Fruit fly (Drosophila melanogaster) whole organism, embryonic: ENCODE measurements around the gene CG34293.

ENCODE experiments used
- Asciz ChIP-seq: fragments of 200-800 bp; sonication (Bioruptor generic); optimal IDR thresholded peaks from 2 replicates; lab custom pipeline; 2017; ENCODE audit warnings: missing biosample characterization, mild to moderate bottlenecking, missing genetic modification characterization, missing genetic modification reagents
- Atf6 ChIP-seq: fragments of 200-800 bp; sonication (Bioruptor generic); IDR thresholded peaks from 2 replicates; pipeline ENCODE4 v1.3.6; 2022; ENCODE audit warnings: missing biosample characterization, missing genetic modification characterization
- CG12659 ChIP-seq: fragments of 200-800 bp; sonication (Bioruptor generic); optimal IDR thresholded peaks from 3 replicates; lab custom pipeline; 2017; ENCODE audit warnings: mild to moderate bottlenecking, missing biosample characterization, missing genetic modification reagents, missing genetic modification characterization
- CG13287 ChIP-seq: fragments of 200-800 bp; sonication (Bioruptor generic); IDR thresholded peaks from 2 replicates; pipeline ENCODE4 v1.3.6; 2022; ENCODE audit warnings: missing biosample characterization, missing genetic modification characterization; ENCODE audit not compliant: partially characterized antibody
- CG14860 ChIP-seq: fragments of 200-800 bp; sonication (Bioruptor generic); IDR thresholded peaks from 3 replicates; pipeline ENCODE4 v1.3.6; 2022; ENCODE audit warnings: missing biosample characterization, missing genetic modification characterization; ENCODE audit not compliant: partially characterized antibody
- CG14965 ChIP-seq: fragments of 200-800 bp; sonication (Bioruptor generic); optimal IDR thresholded peaks from 2 replicates; lab custom pipeline; 2016; ENCODE audit warnings: missing biosample characterization, missing genetic modification characterization, borderline replicate concordance
- CG15479 ChIP-seq: fragments of 200-800 bp; sonication (Bioruptor generic); optimal IDR thresholded peaks from 3 replicates; lab custom pipeline; 2019; ENCODE audit warnings: missing biosample characterization, mild to moderate bottlenecking, missing genetic modification characterization, moderate library complexity
- CG16863 ChIP-seq: fragments of 200-800 bp; sonication (Bioruptor generic); optimal IDR thresholded peaks from 3 replicates; lab custom pipeline; 2016; ENCODE audit warnings: missing biosample characterization, missing genetic modification characterization
- CG18599 ChIP-seq: fragments of 200-800 bp; sonication (Bioruptor generic); optimal IDR thresholded peaks from 3 replicates; lab custom pipeline; 2017; ENCODE audit warnings: missing biosample characterization, missing genetic modification characterization, mild to moderate bottlenecking, moderate library complexity, missing genetic modification reagents
- CG2129 ChIP-seq: fragments of 200-800 bp; sonication (Bioruptor generic); IDR thresholded peaks from 2 replicates; pipeline ENCODE4 v1.3.6; 2022; ENCODE audit warnings: missing biosample characterization, missing genetic modification characterization; ENCODE audit not compliant: partially characterized antibody
- CG30020 ChIP-seq: fragments of 200-800 bp; optimal IDR thresholded peaks from 2 replicates; lab custom pipeline; 2019; ENCODE audit warnings: missing biosample characterization, mild to moderate bottlenecking, missing genetic modification characterization, moderate library complexity
- CG34422 ChIP-seq: fragments of 200-800 bp; sonication (Bioruptor generic); IDR thresholded peaks from 3 replicates; pipeline ENCODE4 v1.3.6; 2022; ENCODE audit warnings: missing biosample characterization, missing genetic modification characterization
- CG3995 ChIP-seq: fragments of 200-800 bp; sonication (Bioruptor generic); optimal IDR thresholded peaks from 3 replicates; lab custom pipeline; 2016; ENCODE audit warnings: missing biosample characterization, missing genetic modification characterization
- CG4360 ChIP-seq: fragments of 200-800 bp; sonication (Bioruptor generic); IDR thresholded peaks from 2 replicates; pipeline ENCODE4 v1.3.6; 2022; ENCODE audit warnings: missing biosample characterization, missing genetic modification characterization
- CG43689 ChIP-seq: fragments of 200-800 bp; sonication (Bioruptor generic); IDR thresholded peaks from 2 replicates; pipeline ENCODE4 v1.3.6; 2022; ENCODE audit warnings: missing biosample characterization, missing genetic modification characterization
- CG6765 ChIP-seq: fragments of 200-800 bp; sonication (Bioruptor generic); optimal IDR thresholded peaks from 3 replicates; lab custom pipeline; 2017; ENCODE audit warnings: missing biosample characterization, mild to moderate bottlenecking, missing genetic modification characterization
- CG6813 ChIP-seq: fragments of 200-800 bp; sonication (Bioruptor generic); optimal IDR thresholded peaks from 2 replicates; lab custom pipeline; 2017; ENCODE audit warnings: missing biosample characterization, missing genetic modification characterization, mild to moderate bottlenecking, moderate library complexity, missing genetic modification reagents
- CG9215 ChIP-seq: fragments of 200-800 bp; sonication (Bioruptor generic); IDR thresholded peaks from 2 replicates; pipeline ENCODE4 v1.3.6; 2022; ENCODE audit warnings: missing biosample characterization, missing genetic modification characterization
- Dip3 ChIP-seq: fragments of 200-800 bp; sonication (Bioruptor generic); optimal IDR thresholded peaks from 3 replicates; lab custom pipeline; 2016; ENCODE audit warnings: missing biosample characterization, missing genetic modification characterization
- E2f2 ChIP-seq: fragments of 200-800 bp; sonication (Bioruptor generic); IDR thresholded peaks from 2 replicates; pipeline ENCODE4 v1.3.6; 2022; ENCODE audit warnings: missing biosample characterization, missing genetic modification characterization
- Ets65A ChIP-seq: fragments of 200-800 bp; sonication (Bioruptor generic); peaks from one replicate; lab custom pipeline; 2016; ENCODE audit warnings: missing biosample characterization, missing genetic modification characterization
- HLH54F ChIP-seq: fragments of 200-800 bp; sonication (Bioruptor generic); optimal IDR thresholded peaks from 3 replicates; lab custom pipeline; 2016; ENCODE audit warnings: missing biosample characterization, missing genetic modification characterization
- Hr39 ChIP-seq: fragments of >200 bp; optimal IDR thresholded peaks from 2 replicates; lab custom pipeline; 2017
- Lpt ChIP-seq: fragments of >200 bp; optimal IDR thresholded peaks from 2 replicates; lab custom pipeline; 2018; ENCODE audit warnings: missing biosample characterization, missing genetic modification characterization
- MESR4 ChIP-seq: fragments of 200-800 bp; sonication (Bioruptor generic); optimal IDR thresholded peaks from 2 replicates; lab custom pipeline; 2018; ENCODE audit warnings: missing biosample characterization, mild to moderate bottlenecking, missing genetic modification characterization, moderate library complexity
- Meics ChIP-seq: fragments of 200-800 bp; sonication (Bioruptor generic); optimal IDR thresholded peaks from 2 replicates; lab custom pipeline; 2017; ENCODE audit warnings: missing biosample characterization, mild to moderate bottlenecking, missing genetic modification characterization
- Nf-YC ChIP-seq: fragments of 200-800 bp; optimal IDR thresholded peaks from 3 replicates; lab custom pipeline; 2019; ENCODE audit warnings: missing biosample characterization, mild to moderate bottlenecking, missing genetic modification characterization, moderate library complexity
- Oli ChIP-seq: fragments of 200-800 bp; sonication (Bioruptor generic); optimal IDR thresholded peaks from 2 replicates; lab custom pipeline; 2018; ENCODE audit warnings: missing biosample characterization, mild to moderate bottlenecking, missing genetic modification characterization, moderate library complexity
- Six4 ChIP-seq: fragments of 200-800 bp; sonication (Bioruptor generic); optimal IDR thresholded peaks from 2 replicates; lab custom pipeline; 2016; ENCODE audit warnings: missing biosample characterization, missing genetic modification characterization
- ab ChIP-seq: fragments of 200-800 bp; sonication (Bioruptor generic); optimal IDR thresholded peaks from 2 replicates; lab custom pipeline; 2016; ENCODE audit warnings: missing biosample characterization, missing genetic modification characterization
- bcd ChIP-seq: fragments of 200-800 bp; sonication (Bioruptor generic); optimal IDR thresholded peaks from 2 replicates; lab custom pipeline; 2017; ENCODE audit warnings: missing biosample characterization, mild to moderate bottlenecking, missing genetic modification characterization
- bigmax ChIP-seq: fragments of 200-800 bp; sonication (Bioruptor generic); optimal IDR thresholded peaks from 2 replicates; lab custom pipeline; 2018; ENCODE audit warnings: missing biosample characterization, mild to moderate bottlenecking, missing genetic modification characterization
- bowl ChIP-seq: fragments of 200-800 bp; sonication (Bioruptor generic); IDR thresholded peaks from 2 replicates; pipeline ENCODE4 v1.3.6; 2022; ENCODE audit warnings: missing biosample characterization, missing genetic modification characterization
- corto ChIP-seq: fragments of 200-800 bp; sonication (Bioruptor generic); optimal IDR thresholded peaks from 2 replicates; lab custom pipeline; 2016; ENCODE audit warnings: missing biosample characterization, mild to moderate bottlenecking, missing genetic modification characterization, moderate library complexity
- danr ChIP-seq: fragments of 200-800 bp; sonication (Bioruptor generic); IDR thresholded peaks from 2 replicates; pipeline ENCODE4 v1.3.6; 2022; ENCODE audit warnings: missing biosample characterization, missing genetic modification characterization
- grn ChIP-seq: fragments of 200-800 bp; sonication (Bioruptor generic); optimal IDR thresholded peaks from 3 replicates; lab custom pipeline; 2017; ENCODE audit warnings: missing biosample characterization, missing genetic modification characterization
- hkb ChIP-seq, 2 experiments: fragments of 200-800 bp in 1 of 2; fragments of >200 bp in 1 of 2; sonication (Bioruptor generic) in 1 of 2; IDR thresholded peaks in 1 of 2; optimal IDR thresholded peaks in 1 of 2; 2 replicates each; pipeline versions ENCODE4 v1.3.6 to Lab custom; 2017 to 2022; ENCODE audit warnings: missing biosample characterization in 1 of 2, missing genetic modification characterization in 1 of 2
- lmd ChIP-seq: fragments of 200-800 bp; sonication (Bioruptor generic); IDR thresholded peaks from 2 replicates; pipeline ENCODE4 v1.3.6; 2022; ENCODE audit warnings: missing biosample characterization, missing genetic modification characterization
- nmo ChIP-seq: fragments of 200-800 bp; sonication (Bioruptor generic); optimal IDR thresholded peaks from 2 replicates; lab custom pipeline; 2018; ENCODE audit warnings: missing biosample characterization, mild to moderate bottlenecking, missing genetic modification characterization, moderate library complexity
- nom ChIP-seq: fragments of 200-800 bp; sonication (Bioruptor generic); optimal IDR thresholded peaks from 2 replicates; lab custom pipeline; 2017; ENCODE audit warnings: missing biosample characterization, missing genetic modification characterization, mild to moderate bottlenecking, moderate library complexity, missing genetic modification reagents
- rib ChIP-seq: fragments of 200-800 bp; sonication (Bioruptor generic); IDR thresholded peaks from 2 replicates; pipeline ENCODE4 v1.3.6; 2022; ENCODE audit warnings: missing biosample characterization, missing genetic modification characterization
- run ChIP-seq: fragments of 200-800 bp; sonication (Bioruptor generic); optimal IDR thresholded peaks from 3 replicates; lab custom pipeline; 2018; ENCODE audit warnings: missing biosample characterization, mild to moderate bottlenecking, missing genetic modification characterization
- salm ChIP-seq: fragments of 200-800 bp; sonication (Bioruptor generic); optimal IDR thresholded peaks from 2 replicates; lab custom pipeline; 2018; ENCODE audit warnings: missing biosample characterization, mild to moderate bottlenecking, missing genetic modification characterization
- sd ChIP-seq: fragments of 200-800 bp; sonication (Bioruptor generic); optimal IDR thresholded peaks from 3 replicates; lab custom pipeline; 2018; ENCODE audit warnings: missing biosample characterization, mild to moderate bottlenecking, missing genetic modification characterization, moderate library complexity
- slbo ChIP-seq: fragments of 200-800 bp; sonication (Bioruptor generic); IDR thresholded peaks from 2 replicates; pipeline ENCODE4 v1.3.6; 2022; ENCODE audit warnings: missing biosample characterization, missing genetic modification characterization
- sr ChIP-seq: fragments of 200-800 bp; sonication (Bioruptor generic); IDR thresholded peaks from 3 replicates; pipeline ENCODE4 v1.3.6; 2022; ENCODE audit warnings: missing biosample characterization, missing genetic modification characterization
- stwl ChIP-seq: fragments of 200-800 bp; sonication (Bioruptor generic); optimal IDR thresholded peaks from 3 replicates; lab custom pipeline; 2018; ENCODE audit warnings: missing biosample characterization, mild to moderate bottlenecking, missing genetic modification characterization, moderate library complexity
- trem ChIP-seq: fragments of 200-800 bp; optimal IDR thresholded peaks from 3 replicates; lab custom pipeline; 2019; ENCODE audit warnings: missing biosample characterization, mild to moderate bottlenecking, missing genetic modification characterization, moderate library complexity
- trh ChIP-seq: fragments of 200-800 bp; sonication (Bioruptor generic); optimal IDR thresholded peaks from 2 replicates; lab custom pipeline; 2016; ENCODE audit warnings: missing biosample characterization, missing genetic modification characterization
- usp ChIP-seq: fragments of >200 bp; optimal IDR thresholded peaks from 2 replicates; lab custom pipeline; 2017; ENCODE audit warnings: missing biosample characterization, missing genetic modification characterization
- zfh2 ChIP-seq: fragments of 200-800 bp; sonication (Bioruptor generic); optimal IDR thresholded peaks from 2 replicates; lab custom pipeline; 2016; ENCODE audit warnings: missing biosample characterization, missing genetic modification characterization

CG34293 gene

dm6 chr3R:27131408-27131807 is 34.0 kb downstream of the CG34293 start (continued):
- TF ChIP-seq lmd (GFP tag; lab: Robert Waterston, UW): peak; percentile 28; the same call in 1 of the 2 replicates
- TF ChIP-seq sd (tag; lab: Kevin White, UChicago): peak; percentile 7
- TF ChIP-seq zfh2: peak; percentile 47
- no peak for TF ChIP-seq CG2129 (GFP tag; lab: Robert Waterston, UW)
- no peak for TF ChIP-seq bigmax (GFP tag; lab: Kevin White, UChicago)
- TF ChIP-seq CG9215 (GFP tag; lab: Robert Waterston, UW): no peak
- no peak for TF ChIP-seq trem (tag; lab: Kevin White, UChicago)
- TF ChIP-seq Hr39 (lab: Kevin White, UChicago): no peak
- no peak for TF ChIP-seq CG16863 (GFP tag; lab: Kevin White, UChicago)
- peak; percentile 9 for TF ChIP-seq Ets65A (GFP tag; lab: Kevin White, UChicago)
- TF ChIP-seq CG30020 (tag; lab: Kevin White, UChicago): no peak
- TF ChIP-seq nmo: no peak
- TF ChIP-seq Oli: no peak
- peak; percentile 66 for TF ChIP-seq rib (GFP tag; lab: Robert Waterston, UW)
- no peak for TF ChIP-seq hkb (optimal IDR thresholded peaks at IDR 0.05; lab: Kevin White, UChicago)
- TF ChIP-seq hkb (GFP tag; IDR thresholded peaks at IDR 0.05; lab: Robert Waterston, UW): peak; percentile 53
- no peak for TF ChIP-seq stwl (tag; lab: Kevin White, UChicago)
- no peak for TF ChIP-seq CG13287
- TF ChIP-seq run (tag; lab: Kevin White, UChicago): no peak
- no peak for TF ChIP-seq CG43689 (GFP tag; lab: Robert Waterston, UW)
- no peak for TF ChIP-seq usp (GFP tag; lab: Kevin White, UChicago)
- no peak for TF ChIP-seq corto (GFP tag; lab: Kevin White, UChicago)
- TF ChIP-seq nom (GFP tag; lab: Kevin White, UChicago): no peak
- no peak for TF ChIP-seq bowl
- TF ChIP-seq Meics (GFP tag; lab: Kevin White, UChicago): peak; percentile 64
- TF ChIP-seq CG6813: peak; percentile 68
- no peak for TF ChIP-seq Lpt (GFP tag; lab: Kevin White, UChicago)
- TF ChIP-seq CG14860 (GFP tag; lab: Robert Waterston, UW): no peak
- TF ChIP-seq E2f2: no peak
- TF ChIP-seq Nf-YC (tag; lab: Kevin White, UChicago): no peak
- TF ChIP-seq CG6765: peak; percentile 73
- TF ChIP-seq trh: no peak
- TF ChIP-seq CG14965 (GFP tag; lab: Kevin White, UChicago): no peak
- TF ChIP-seq Asciz: peak; percentile 35
- no peak for TF ChIP-seq CG3995 (GFP tag; lab: Kevin White, UChicago)
- no peak for TF ChIP-seq grn (GFP tag; lab: Kevin White, UChicago)
- TF ChIP-seq CG4360 (GFP tag; lab: Robert Waterston, UW): no peak
- TF ChIP-seq ab (GFP tag; lab: Kevin White, UChicago): no peak
- TF ChIP-seq danr: no peak
- TF ChIP-seq CG12659 (GFP tag; lab: Kevin White, UChicago): peak; percentile 48
- peak; percentile 84 for TF ChIP-seq Atf6
- no peak for TF ChIP-seq HLH54F (GFP tag; lab: Kevin White, UChicago)
- TF ChIP-seq sr (GFP tag; lab: Robert Waterston, UW): no peak
- no peak for TF ChIP-seq CG15479
- no peak for TF ChIP-seq slbo (GFP tag; lab: Robert Waterston, UW)
- peak; percentile 35 for TF ChIP-seq bcd
- TF ChIP-seq Dip3 (GFP tag; lab: Kevin White, UChicago): peak; percentile 56
- TF ChIP-seq CG34422: no peak
- TF ChIP-seq MESR4 (GFP tag; lab: Kevin White, UChicago): no peak
- peak; percentile 85 for TF ChIP-seq CG18599 (GFP tag; lab: Kevin White, UChicago)
- no peak for TF ChIP-seq Six4 (GFP tag; lab: Kevin White, UChicago)
- no peak for TF ChIP-seq salm (tag; lab: Kevin White, UChicago)
